Worm (Caenorhabditis elegans) whole organism, late embryonic: ENCODE data around the gene Y67H2A.7.

Source experiments
- C08G9.2 ChIP-seq: sonication (generic microtip); optimal IDR thresholded peaks from 2 replicates; lab custom pipeline; 2016; ENCODE audit warnings: mild to moderate bottlenecking, missing genetic modification characterization, moderate library complexity, missing compliant biosample characterization
- C38D4.7 ChIP-seq: fragments of 200-800 bp; sonication (Bioruptor generic); optimal IDR thresholded peaks from 2 replicates; lab custom pipeline; 2018; ENCODE audit warnings: mild to moderate bottlenecking, missing genetic modification characterization, moderate library complexity, missing compliant biosample characterization
- K02D7.2 ChIP-seq: sonication (generic microtip); optimal IDR thresholded peaks from 2 replicates; lab custom pipeline; 2017; ENCODE audit warnings: mild to moderate bottlenecking, missing genetic modification characterization, missing compliant biosample characterization
- T23F11.4 ChIP-seq: fragments of 200-800 bp; sonication (Bioruptor generic); optimal IDR thresholded peaks from 2 replicates; lab custom pipeline; 2018; ENCODE audit warnings: mild to moderate bottlenecking, missing genetic modification characterization, missing compliant biosample characterization
- Y22D7AL.16 ChIP-seq: sonication (generic microtip); optimal IDR thresholded peaks from 2 replicates; lab custom pipeline; 2016; ENCODE audit warnings: missing genetic modification characterization, missing compliant biosample characterization
- ahr-1 ChIP-seq: sonication (generic microtip); optimal IDR thresholded peaks from 2 replicates; lab custom pipeline; 2016; ENCODE audit warnings: missing genetic modification characterization, missing compliant biosample characterization
- ceh-18 ChIP-seq: sonication (generic microtip); optimal IDR thresholded peaks from 2 replicates; lab custom pipeline; 2016; ENCODE audit warnings: missing genetic modification characterization, missing compliant biosample characterization
- ceh-19 ChIP-seq: fragments of 200-800 bp; sonication (Bioruptor generic); optimal IDR thresholded peaks from 2 replicates; lab custom pipeline; 2018; ENCODE audit warnings: mild to moderate bottlenecking, missing genetic modification characterization, missing compliant biosample characterization
- ceh-2 ChIP-seq: sonication (generic microtip); optimal IDR thresholded peaks from 2 replicates; lab custom pipeline; 2016; ENCODE audit warnings: missing genotype, missing genetic modification characterization, missing compliant biosample characterization
- ceh-24 ChIP-seq: sonication (generic microtip); optimal IDR thresholded peaks from 2 replicates; lab custom pipeline; 2016; ENCODE audit warnings: mild to moderate bottlenecking, missing genetic modification characterization, missing compliant biosample characterization
- ceh-30 ChIP-seq: fragments of 150-350 bp; optimal IDR thresholded peaks from 2 replicates; lab custom pipeline; 2014; ENCODE audit warnings: missing biosample characterization, missing genetic modification characterization
- ceh-31 ChIP-seq: sonication (generic microtip); optimal IDR thresholded peaks from 2 replicates; lab custom pipeline; 2016; ENCODE audit warnings: missing genetic modification characterization, missing compliant biosample characterization
- ceh-34 ChIP-seq: sonication (generic microtip); optimal IDR thresholded peaks from 2 replicates; lab custom pipeline; 2016; ENCODE audit warnings: mild to moderate bottlenecking, missing genetic modification characterization, missing compliant biosample characterization
- ceh-45 ChIP-seq: fragments of 200-800 bp; sonication (Bioruptor generic); IDR thresholded peaks from 2 replicates; pipeline ENCODE4 v1.3.6; 2022; ENCODE audit warnings: missing genetic modification reagents, missing genetic modification characterization, missing compliant biosample characterization
- ceh-48 ChIP-seq: sonication (generic microtip); optimal IDR thresholded peaks from 2 replicates; lab custom pipeline; 2016; ENCODE audit warnings: missing genetic modification characterization, inconsistent platforms, missing compliant biosample characterization
- ceh-6 ChIP-seq: fragments of 200-800 bp; sonication (Bioruptor generic); optimal IDR thresholded peaks from 2 replicates; lab custom pipeline; 2018; ENCODE audit warnings: mild to moderate bottlenecking, missing genetic modification characterization, missing compliant biosample characterization
- ceh-9 ChIP-seq: sonication (generic microtip); optimal IDR thresholded peaks from 2 replicates; lab custom pipeline; 2016; ENCODE audit warnings: mild to moderate bottlenecking, missing genetic modification characterization, inconsistent platforms, missing compliant biosample characterization
- che-1 ChIP-seq: sonication (generic microtip); optimal IDR thresholded peaks from 2 replicates; lab custom pipeline; 2016; ENCODE audit warnings: mild to moderate bottlenecking, missing genetic modification characterization, missing compliant biosample characterization
- dmd-4 ChIP-seq: sonication (generic microtip); optimal IDR thresholded peaks from 2 replicates; lab custom pipeline; 2016; ENCODE audit warnings: borderline replicate concordance, missing genetic modification characterization, missing compliant biosample characterization
- dve-1 ChIP-seq: sonication (generic microtip); optimal IDR thresholded peaks from 2 replicates; lab custom pipeline; 2017; ENCODE audit warnings: antibody characterized with exemption, mild to moderate bottlenecking, missing genetic modification characterization, missing compliant biosample characterization
- elt-2 ChIP-seq: sonication (generic microtip); optimal IDR thresholded peaks from 2 replicates; lab custom pipeline; 2016; ENCODE audit warnings: missing genetic modification reagents, missing genetic modification characterization, missing compliant biosample characterization
- elt-4 ChIP-seq: sonication (generic microtip); optimal IDR thresholded peaks from 2 replicates; lab custom pipeline; 2016; ENCODE audit warnings: missing genetic modification characterization, missing compliant biosample characterization
- ets-4 ChIP-seq: sonication (generic microtip); optimal IDR thresholded peaks from 2 replicates; lab custom pipeline; 2016; ENCODE audit warnings: missing genetic modification characterization, missing compliant biosample characterization
- fax-1 ChIP-seq: sonication (generic microtip); optimal IDR thresholded peaks from 2 replicates; lab custom pipeline; 2016; ENCODE audit warnings: missing genotype, missing genetic modification characterization, missing compliant biosample characterization
- fkh-10 ChIP-seq: fragments of 150-350 bp; optimal IDR thresholded peaks from 2 replicates; lab custom pipeline; 2014; ENCODE audit warnings: missing biosample characterization, missing genetic modification reagents, missing genetic modification characterization
- fkh-6 ChIP-seq: sonication (generic microtip); optimal IDR thresholded peaks from 2 replicates; lab custom pipeline; 2016; ENCODE audit warnings: missing genetic modification characterization, missing compliant biosample characterization
- gmeb-2 ChIP-seq: sonication (generic microtip); optimal IDR thresholded peaks from 2 replicates; lab custom pipeline; 2016; ENCODE audit warnings: missing genetic modification characterization, inconsistent platforms, missing compliant biosample characterization
- hlh-13 ChIP-seq: fragments of 200-800 bp; sonication (Bioruptor generic); optimal IDR thresholded peaks from 2 replicates; lab custom pipeline; 2018; ENCODE audit warnings: mild to moderate bottlenecking, missing genetic modification characterization, missing compliant biosample characterization
- hlh-15 ChIP-seq: sonication (generic microtip); optimal IDR thresholded peaks from 2 replicates; lab custom pipeline; 2016; ENCODE audit warnings: missing genetic modification characterization, missing compliant biosample characterization
- hlh-30 ChIP-seq: sonication (generic microtip); optimal IDR thresholded peaks from 2 replicates; lab custom pipeline; 2017; ENCODE audit warnings: antibody characterized with exemption, missing genetic modification characterization, missing compliant biosample characterization; ENCODE audit not compliant: insufficient read depth
- hlh-6 ChIP-seq: sonication (generic microtip); optimal IDR thresholded peaks from 2 replicates; lab custom pipeline; 2016; ENCODE audit warnings: missing genotype, missing genetic modification characterization, missing compliant biosample characterization
- hlh-8 ChIP-seq: sonication (generic microtip); optimal IDR thresholded peaks from 2 replicates; lab custom pipeline; 2016; ENCODE audit warnings: missing genotype, missing genetic modification characterization, missing compliant biosample characterization
- lin-11 ChIP-seq: fragments of 200-800 bp; sonication (Bioruptor generic); optimal IDR thresholded peaks from 2 replicates; lab custom pipeline; 2018; ENCODE audit warnings: mild to moderate bottlenecking, missing genetic modification characterization, missing compliant biosample characterization
- madf-2 ChIP-seq: sonication (generic microtip); optimal IDR thresholded peaks from 2 replicates; lab custom pipeline; 2017; ENCODE audit warnings: missing genetic modification characterization, missing compliant biosample characterization
- mec-3 ChIP-seq: sonication (generic microtip); optimal IDR thresholded peaks from 2 replicates; lab custom pipeline; 2016; ENCODE audit warnings: borderline replicate concordance, missing genetic modification characterization, missing compliant biosample characterization
- nhr-11 ChIP-seq: fragments of 150-350 bp; optimal IDR thresholded peaks from 2 replicates; lab custom pipeline; 2014; ENCODE audit warnings: missing biosample characterization, missing genetic modification characterization
- nhr-232 ChIP-seq: sonication (generic microtip); optimal IDR thresholded peaks from 2 replicates; lab custom pipeline; 2016; ENCODE audit warnings: missing genetic modification characterization, missing compliant biosample characterization
- npax-4 ChIP-seq: sonication (generic microtip); optimal IDR thresholded peaks from 2 replicates; lab custom pipeline; 2016; ENCODE audit warnings: missing genetic modification characterization, missing compliant biosample characterization
- odd-2 ChIP-seq: sonication (generic microtip); optimal IDR thresholded peaks from 2 replicates; lab custom pipeline; 2017; ENCODE audit warnings: antibody characterized with exemption, mild to moderate bottlenecking, missing genetic modification characterization, missing compliant biosample characterization
- pax-1 ChIP-seq: fragments of 150-350 bp; optimal IDR thresholded peaks from 2 replicates; lab custom pipeline; 2014; ENCODE audit warnings: missing biosample characterization, missing genetic modification characterization
- pha-2 ChIP-seq: sonication (generic microtip); optimal IDR thresholded peaks from 2 replicates; lab custom pipeline; 2017; ENCODE audit warnings: mild to moderate bottlenecking, missing genetic modification characterization, missing compliant biosample characterization
- pha-4 ChIP-seq: fragments of 150-350 bp; optimal IDR thresholded peaks from 2 replicates; lab custom pipeline; 2018; ENCODE audit warnings: missing biosample characterization, missing genetic modification reagents, missing genetic modification characterization
- pqm-1 ChIP-seq: sonication (generic microtip); optimal IDR thresholded peaks from 2 replicates; lab custom pipeline; 2016; ENCODE audit warnings: missing genetic modification characterization, missing compliant biosample characterization
- pros-1 ChIP-seq: fragments of 150-350 bp; optimal IDR thresholded peaks from 2 replicates; lab custom pipeline; 2014; ENCODE audit warnings: missing biosample characterization, missing genetic modification reagents, missing genetic modification characterization
- sox-2 ChIP-seq: fragments of 200-800 bp; sonication (Bioruptor generic); IDR thresholded peaks from 2 replicates; pipeline ENCODE4 v1.3.6; 2022; ENCODE audit warnings: missing genetic modification reagents, missing genetic modification characterization, missing compliant biosample characterization
- sox-4 ChIP-seq: sonication (generic microtip); optimal IDR thresholded peaks from 2 replicates; lab custom pipeline; 2017; ENCODE audit warnings: mild to moderate bottlenecking, missing genetic modification characterization, inconsistent platforms, missing compliant biosample characterization
- syd-9 ChIP-seq: sonication (generic microtip); optimal IDR thresholded peaks from 2 replicates; lab custom pipeline; 2016; ENCODE audit warnings: mild to moderate bottlenecking, missing genetic modification characterization, moderate library complexity, missing compliant biosample characterization
- tbx-7 ChIP-seq: sonication (generic microtip); optimal IDR thresholded peaks from 2 replicates; lab custom pipeline; 2016; ENCODE audit warnings: missing genotype, missing genetic modification characterization, missing compliant biosample characterization
- ttx-3 ChIP-seq: sonication (generic microtip); optimal IDR thresholded peaks from 2 replicates; lab custom pipeline; 2016; ENCODE audit warnings: missing genetic modification reagents, missing genetic modification characterization, missing compliant biosample characterization
- unc-3 ChIP-seq, 2 experiments: fragments of 200-800 bp in 1 of 2; sonication (Bioruptor generic) in 1 of 2; sonication (generic microtip) in 1 of 2; conservative IDR thresholded peaks in 1 of 2; optimal IDR thresholded peaks in 1 of 2; 2 replicates each; pipeline versions ENCODE4 v1.3.6 to Lab custom; 2016 to 2022; ENCODE audit warnings: missing compliant biosample characterization in 2 of 2, missing genetic modification characterization in 2 of 2, missing genetic modification reagents in 1 of 2
- unc-42 ChIP-seq: sonication (generic microtip); optimal IDR thresholded peaks from 2 replicates; lab custom pipeline; 2016; ENCODE audit warnings: missing genotype, missing genetic modification characterization, missing compliant biosample characterization
- unc-55 ChIP-seq: sonication (generic microtip); optimal IDR thresholded peaks from 2 replicates; lab custom pipeline; 2017; ENCODE audit warnings: missing biosample characterization, missing genetic modification reagents, missing genetic modification characterization
- unc-86 ChIP-seq: sonication (generic microtip); optimal IDR thresholded peaks from 2 replicates; lab custom pipeline; 2016; ENCODE audit warnings: missing genetic modification characterization, missing compliant biosample characterization
- ztf-16 ChIP-seq: sonication (generic microtip); optimal IDR thresholded peaks from 2 replicates; lab custom pipeline; 2017; ENCODE audit warnings: missing genetic modification characterization, missing compliant biosample characterization

Y67H2A.7 gene

DNA sequence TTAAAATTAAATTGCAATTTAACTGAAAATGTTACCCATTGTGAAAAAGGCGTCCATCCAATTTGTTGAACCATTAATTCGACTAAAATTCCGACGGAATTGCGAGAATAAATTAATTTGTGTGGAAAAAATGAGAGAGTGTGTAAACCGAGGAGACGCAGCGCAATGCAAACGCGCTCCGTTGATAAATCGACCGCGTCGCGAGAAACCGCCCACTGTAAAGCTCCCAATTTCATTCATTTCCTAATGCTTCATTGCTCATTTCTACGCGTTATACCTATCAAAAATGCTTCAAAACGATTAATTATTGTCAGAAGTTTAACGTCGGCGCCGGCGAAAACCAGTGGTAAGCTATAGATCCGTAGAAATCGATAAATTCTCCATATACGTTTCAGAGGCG, 5.8 kb upstream of the Y67H2A.7 start, which contains the start of the genes Y67H2A.2 and micu-1:
Gene Y67H2A.2, minus strand, starts transcription at position 74 of the 400 bp plus-strand sequence.
Gene micu-1, plus strand, starts transcription at position 181 of the 400 bp plus-strand sequence.
- peak; percentile 15 for TF ChIP-seq ztf-16 (tag; lab: Kevin White, UChicago)
- peak; percentile 33 for TF ChIP-seq ceh-48 (tag; lab: Kevin White, UChicago)
- TF ChIP-seq T23F11.4 (GFP tag; lab: Kevin White, UChicago), result no peak
- no peak for TF ChIP-seq ceh-19 (GFP tag; lab: Kevin White, UChicago)
- no peak for TF ChIP-seq K02D7.2
- TF ChIP-seq fax-1 (tag; lab: Kevin White, UChicago), result no peak
- no peak for TF ChIP-seq pqm-1
- TF ChIP-seq nhr-232 (tag; lab: Kevin White, UChicago), result no peak
- no peak for TF ChIP-seq ceh-6
- TF ChIP-seq ttx-3, result no peak
- TF ChIP-seq ceh-31 (tag; lab: Kevin White, UChicago), result peak; percentile 51
- peak; percentile 100 for TF ChIP-seq unc-42
- no peak for TF ChIP-seq che-1 (tag; lab: Kevin White, UChicago)
- TF ChIP-seq pha-4 (tag; lab: Kevin White, UChicago), result no peak
- no peak for TF ChIP-seq C08G9.2 (tag; lab: Kevin White, UChicago)
- TF ChIP-seq lin-11 (tag; lab: Kevin White, UChicago), result no peak
- TF ChIP-seq unc-86 (tag; lab: Kevin White, UChicago), result peak; percentile 39
- TF ChIP-seq ets-4, result no peak
- no peak for TF ChIP-seq fkh-10 (GFP tag; lab: Kevin White, UChicago)
- TF ChIP-seq elt-2 (tag; lab: Kevin White, UChicago), result peak; percentile 59
- TF ChIP-seq hlh-13, result no peak
- no peak for TF ChIP-seq hlh-8 (tag; lab: Kevin White, UChicago)
- no peak for TF ChIP-seq C38D4.7 (GFP tag; lab: Kevin White, UChicago)
- no peak for TF ChIP-seq tbx-7 (tag; lab: Kevin White, UChicago)
- no peak for TF ChIP-seq ahr-1
- TF ChIP-seq odd-2 (tag; lab: Kevin White, UChicago), result no peak
- TF ChIP-seq ceh-34, result peak; percentile 28
- TF ChIP-seq sox-4 (tag; lab: Kevin White, UChicago), result no peak
- TF ChIP-seq hlh-6 (tag; lab: Kevin White, UChicago), result no peak
- no peak for TF ChIP-seq pha-2
- TF ChIP-seq hlh-30 (tag; lab: Kevin White, UChicago), result no peak
- TF ChIP-seq hlh-15 (tag; lab: Kevin White, UChicago), result no peak
- peak; percentile 63 for TF ChIP-seq unc-55 (GFP tag; lab: Kevin White, UChicago)
- no peak for TF ChIP-seq Y22D7AL.16
- no peak for TF ChIP-seq dmd-4 (tag; lab: Kevin White, UChicago)
- TF ChIP-seq pros-1 (tag; lab: Kevin White, UChicago), result no peak
- peak; percentile 60 for TF ChIP-seq ceh-18 (tag; lab: Kevin White, UChicago)
- TF ChIP-seq ceh-2 (tag; lab: Kevin White, UChicago), result no peak
- no peak for TF ChIP-seq pax-1
- TF ChIP-seq ceh-9 (tag; lab: Kevin White, UChicago), result no peak
- no peak for TF ChIP-seq elt-4 (tag; lab: Kevin White, UChicago)
- TF ChIP-seq ceh-45 (GFP tag; lab: Robert Waterston, UW), result no peak
- TF ChIP-seq syd-9 (tag; lab: Kevin White, UChicago), result no peak
- no peak for TF ChIP-seq mec-3 (tag; lab: Kevin White, UChicago)
- no peak for TF ChIP-seq gmeb-2
- TF ChIP-seq ceh-24 (tag; lab: Kevin White, UChicago), result no peak
- no peak for TF ChIP-seq unc-3 (GFP tag; conservative IDR thresholded peaks at IDR 0.05; lab: Robert Waterston, UW)
- no peak for TF ChIP-seq unc-3 (tag; optimal IDR thresholded peaks at IDR 0.05; lab: Kevin White, UChicago)
- no peak for TF ChIP-seq dve-1
- TF ChIP-seq npax-4 (tag; lab: Kevin White, UChicago), result no peak
- TF ChIP-seq madf-2, result no peak
- TF ChIP-seq sox-2, result no peak
- TF ChIP-seq ceh-30, result no peak
- no peak for TF ChIP-seq fkh-6 (tag; lab: Kevin White, UChicago)
- TF ChIP-seq nhr-11 (tag; lab: Kevin White, UChicago), result no peak
